Worm (Caenorhabditis elegans) whole organism, young adult: Measurements from ENCODE around the gene math-38.

Source experiments
- B0336.3 ChIP-seq: fragments of 200-800 bp; sonication (Bioruptor generic); IDR thresholded peaks from 2 replicates; pipeline ENCODE4 v1.3.6; 2022; ENCODE audit warnings: missing genetic modification characterization, missing compliant biosample characterization
- C06A6.2 ChIP-seq: fragments of 200-800 bp; sonication (Bioruptor generic); conservative IDR thresholded peaks from 2 replicates; pipeline ENCODE4 v1.3.6; 2022; ENCODE audit warnings: missing genetic modification characterization, missing compliant biosample characterization
- K11D2.4 ChIP-seq: fragments of 200-800 bp; sonication (Bioruptor generic); IDR thresholded peaks from 2 replicates; pipeline ENCODE4 v1.3.6; 2022; ENCODE audit warnings: missing genetic modification reagents, missing genetic modification characterization, missing compliant biosample characterization
- aptf-2 ChIP-seq: fragments of 200-800 bp; sonication (Bioruptor generic); conservative IDR thresholded peaks from 2 replicates; pipeline ENCODE4 v1.3.6; 2022; ENCODE audit warnings: missing genetic modification reagents, missing genetic modification characterization, missing compliant biosample characterization
- ceh-79 ChIP-seq: sonication (generic microtip); optimal IDR thresholded peaks from 2 replicates; lab custom pipeline; 2017; ENCODE audit warnings: mild to moderate bottlenecking, missing genetic modification characterization, missing compliant biosample characterization
- die-1 ChIP-seq: sonication (generic microtip); optimal IDR thresholded peaks from 2 replicates; lab custom pipeline; 2016; ENCODE audit warnings: missing genotype, mild to moderate bottlenecking, missing genetic modification characterization, missing compliant biosample characterization
- dox-1 ChIP-seq: fragments of 200-800 bp; sonication (Bioruptor generic); IDR thresholded peaks from 2 replicates; pipeline ENCODE4 v1.3.6; 2022; ENCODE audit warnings: missing genetic modification reagents, missing genetic modification characterization, missing compliant biosample characterization
- egrh-3 ChIP-seq: fragments of 200-800 bp; sonication (Bioruptor generic); IDR thresholded peaks from 2 replicates; pipeline ENCODE4 v1.3.6; 2022; ENCODE audit warnings: missing genetic modification reagents, missing genetic modification characterization, missing compliant biosample characterization
- hlh-12 ChIP-seq: sonication (generic microtip); optimal IDR thresholded peaks from 2 replicates; lab custom pipeline; 2016; ENCODE audit warnings: missing genetic modification characterization, missing compliant biosample characterization
- lin-54 ChIP-seq: fragments of 200-800 bp; sonication (Bioruptor generic); optimal IDR thresholded peaks from 2 replicates; lab custom pipeline; 2018; ENCODE audit warnings: mild to moderate bottlenecking, missing genetic modification characterization, missing compliant biosample characterization
- pbrm-1 ChIP-seq: fragments of 200-800 bp; sonication (Bioruptor generic); IDR thresholded peaks from 2 replicates; pipeline ENCODE4 v1.3.6; 2022; ENCODE audit warnings: missing genetic modification reagents, missing genetic modification characterization, missing compliant biosample characterization
- pha-4 ChIP-seq: fragments of 150-350 bp; sonication (generic microtip); optimal IDR thresholded peaks from 2 replicates; lab custom pipeline; 2014; ENCODE audit warnings: missing biosample characterization, missing genetic modification reagents, missing genetic modification characterization

ce11 chrII:1560839-1561238, 18.9 kb downstream of the math-38 start:
- TF ChIP-seq egrh-3 (GFP tag; lab: Robert Waterston, UW) = no peak
- no peak for TF ChIP-seq dox-1
- TF ChIP-seq K11D2.4 (GFP tag; lab: Robert Waterston, UW) = no peak
- TF ChIP-seq hlh-12 (tag; lab: Kevin White, UChicago) = no peak
- TF ChIP-seq pha-4 (tag; lab: Kevin White, UChicago) = no peak
- no peak for TF ChIP-seq ceh-79
- TF ChIP-seq pbrm-1 (GFP tag; lab: Robert Waterston, UW) = no peak
- TF ChIP-seq lin-54 = no peak
- no peak for TF ChIP-seq aptf-2 (GFP tag; lab: Robert Waterston, UW)
- TF ChIP-seq die-1 (tag; lab: Kevin White, UChicago) = no peak
- no peak for TF ChIP-seq B0336.3 (GFP tag; lab: Robert Waterston, UW)
- TF ChIP-seq C06A6.2 (GFP tag; lab: Robert Waterston, UW) = no peak
